Fruit fly (Drosophila melanogaster) whole organism, prepupa: Measurements from ENCODE around the gene CG14961.

Experiments
- Blimp-1 ChIP-seq: fragments of 200-800 bp; sonication (Bioruptor generic); optimal IDR thresholded peaks from 3 replicates; lab custom pipeline; 2017; ENCODE audit warnings: missing biosample characterization, missing genetic modification characterization, mild to moderate bottlenecking, moderate library complexity, missing genetic modification reagents
- CG10631 ChIP-seq: fragments of 200-800 bp; sonication (Bioruptor generic); optimal IDR thresholded peaks from 2 replicates; lab custom pipeline; 2016; ENCODE audit warnings: missing biosample characterization, missing genetic modification characterization
- CG10669 ChIP-seq: fragments of 200-800 bp; sonication (Bioruptor generic); optimal IDR thresholded peaks from 3 replicates; lab custom pipeline; 2018; ENCODE audit warnings: missing biosample characterization, mild to moderate bottlenecking, missing genetic modification characterization, moderate library complexity
- CG11294 ChIP-seq: fragments of 200-800 bp; sonication (Bioruptor generic); IDR thresholded peaks from 2 replicates; pipeline ENCODE4 v1.3.6; 2022; ENCODE audit warnings: missing biosample characterization, missing genetic modification characterization
- CG15336 ChIP-seq: fragments of 200-800 bp; sonication (Bioruptor generic); IDR thresholded peaks from 2 replicates; pipeline ENCODE4 v1.3.6; 2022; ENCODE audit warnings: missing biosample characterization, missing genetic modification characterization
- CG1621 ChIP-seq: fragments of 200-800 bp; sonication (Bioruptor generic); optimal IDR thresholded peaks from 3 replicates; lab custom pipeline; 2018; ENCODE audit warnings: missing biosample characterization, mild to moderate bottlenecking, missing genetic modification characterization
- CG16779 ChIP-seq: fragments of 200-800 bp; sonication (Bioruptor generic); optimal IDR thresholded peaks from 3 replicates; lab custom pipeline; 2017; ENCODE audit warnings: missing biosample characterization, mild to moderate bottlenecking, missing genetic modification characterization
- CG3032 ChIP-seq: fragments of 200-800 bp; optimal IDR thresholded peaks from 2 replicates; lab custom pipeline; 2019; ENCODE audit warnings: missing biosample characterization, mild to moderate bottlenecking, missing genetic modification characterization, moderate library complexity
- CG31627 ChIP-seq: fragments of 200-800 bp; sonication (Bioruptor generic); optimal IDR thresholded peaks from 3 replicates; lab custom pipeline; 2016; ENCODE audit warnings: missing biosample characterization, missing genetic modification characterization
- CG32006 ChIP-seq: fragments of 200-800 bp; sonication (Bioruptor generic); optimal IDR thresholded peaks from 3 replicates; lab custom pipeline; 2017; ENCODE audit warnings: missing biosample characterization, mild to moderate bottlenecking, missing genetic modification characterization
- CG3919 ChIP-seq: fragments of 200-800 bp; sonication (Bioruptor generic); optimal IDR thresholded peaks from 3 replicates; lab custom pipeline; 2016; ENCODE audit warnings: missing biosample characterization, missing genetic modification characterization
- CG4318 ChIP-seq: fragments of 200-800 bp; sonication (Bioruptor generic); optimal IDR thresholded peaks from 3 replicates; lab custom pipeline; 2017; ENCODE audit warnings: missing biosample characterization, mild to moderate bottlenecking, missing genetic modification characterization
- CG6792 ChIP-seq: fragments of 200-800 bp; sonication (Bioruptor generic); optimal IDR thresholded peaks from 3 replicates; lab custom pipeline; 2016; ENCODE audit warnings: missing biosample characterization, missing genetic modification characterization
- CG6808 ChIP-seq: fragments of 200-800 bp; sonication (Bioruptor generic); optimal IDR thresholded peaks from 3 replicates; lab custom pipeline; 2017; ENCODE audit warnings: missing biosample characterization, missing genetic modification characterization, mild to moderate bottlenecking, moderate library complexity, missing genetic modification reagents
- CG6854 ChIP-seq: fragments of 200-800 bp; sonication (Bioruptor generic); optimal IDR thresholded peaks from 2 replicates; lab custom pipeline; 2017; ENCODE audit warnings: missing biosample characterization, mild to moderate bottlenecking, missing genetic modification characterization
- CG7368 ChIP-seq: fragments of 200-800 bp; sonication (Bioruptor generic); optimal IDR thresholded peaks from 3 replicates; lab custom pipeline; 2016; ENCODE audit warnings: missing biosample characterization, missing genetic modification characterization
- CG8119 ChIP-seq: fragments of 200-800 bp; sonication (Bioruptor generic); IDR thresholded peaks from 3 replicates; pipeline ENCODE4 v1.3.6; 2022; ENCODE audit warnings: missing biosample characterization, missing genetic modification characterization
- CG8632 ChIP-seq: fragments of 200-800 bp; sonication (Bioruptor generic); optimal IDR thresholded peaks from 3 replicates; lab custom pipeline; 2016; ENCODE audit warnings: missing biosample characterization, missing genetic modification characterization
- CG9139 ChIP-seq: fragments of 200-800 bp; sonication (Bioruptor generic); optimal IDR thresholded peaks from 3 replicates; lab custom pipeline; 2017; ENCODE audit warnings: missing biosample characterization, mild to moderate bottlenecking, missing genetic modification characterization
- Eip75B ChIP-seq: fragments of 200-800 bp; sonication (Bioruptor generic); optimal IDR thresholded peaks from 3 replicates; lab custom pipeline; 2016; ENCODE audit warnings: missing biosample characterization, missing genetic modification characterization
- Eip78C ChIP-seq: fragments of 200-800 bp; sonication (Bioruptor generic); peaks from one replicate; lab custom pipeline; 2016; ENCODE audit warnings: missing biosample characterization, missing genetic modification characterization
- Ets21C ChIP-seq: fragments of 200-800 bp; sonication (Bioruptor generic); optimal IDR thresholded peaks from 3 replicates; lab custom pipeline; 2016; ENCODE audit warnings: missing biosample characterization, missing genetic modification characterization
- Ets96B ChIP-seq: fragments of 200-800 bp; optimal IDR thresholded peaks from 2 replicates; lab custom pipeline; 2019; ENCODE audit warnings: missing biosample characterization, mild to moderate bottlenecking, missing genetic modification characterization, moderate library complexity
- Gug ChIP-seq: fragments of 200-800 bp; sonication (Bioruptor generic); IDR thresholded peaks from 2 replicates; pipeline ENCODE4 v1.3.6; 2022; ENCODE audit warnings: missing biosample characterization, missing genetic modification characterization
- Hr38 ChIP-seq: sonication (Bioruptor generic); optimal IDR thresholded peaks from 2 replicates; lab custom pipeline; 2016; ENCODE audit warnings: missing biosample characterization, missing genetic modification characterization
- Hr39 ChIP-seq: fragments of 200-800 bp; sonication (Bioruptor generic); optimal IDR thresholded peaks from 2 replicates; lab custom pipeline; 2016; ENCODE audit warnings: missing biosample characterization, missing genetic modification characterization
- Met ChIP-seq: fragments of 200-800 bp; sonication (Bioruptor generic); optimal IDR thresholded peaks from 3 replicates; lab custom pipeline; 2016; ENCODE audit warnings: missing biosample characterization, missing genetic modification characterization
- OdsH ChIP-seq: fragments of 200-800 bp; sonication (Bioruptor generic); optimal IDR thresholded peaks from 3 replicates; lab custom pipeline; 2016; ENCODE audit warnings: missing biosample characterization, missing genetic modification characterization
- Smox ChIP-seq: fragments of 200-800 bp; sonication (Bioruptor generic); optimal IDR thresholded peaks from 3 replicates; lab custom pipeline; 2016; ENCODE audit warnings: missing biosample characterization, missing genetic modification characterization
- Sox102F ChIP-seq: fragments of 200-800 bp; sonication (Bioruptor generic); optimal IDR thresholded peaks from 2 replicates; lab custom pipeline; 2016; ENCODE audit warnings: missing biosample characterization, mild to moderate bottlenecking, missing genetic modification characterization
- Sox15 ChIP-seq: fragments of 200-800 bp; sonication (Bioruptor generic); optimal IDR thresholded peaks from 3 replicates; lab custom pipeline; 2016; ENCODE audit warnings: missing biosample characterization, missing genetic modification characterization
- achi ChIP-seq: fragments of 200-800 bp; sonication (Bioruptor generic); optimal IDR thresholded peaks from 3 replicates; lab custom pipeline; 2016; ENCODE audit warnings: missing biosample characterization, missing genetic modification characterization
- acj6 ChIP-seq: fragments of 200-800 bp; sonication (Bioruptor generic); optimal IDR thresholded peaks from 3 replicates; lab custom pipeline; 2016; ENCODE audit warnings: missing biosample characterization, missing genetic modification characterization
- dac ChIP-seq: fragments of 200-800 bp; sonication (Bioruptor generic); optimal IDR thresholded peaks from 2 replicates; lab custom pipeline; 2017; ENCODE audit warnings: missing biosample characterization, mild to moderate bottlenecking, missing genetic modification characterization
- dsx ChIP-seq: fragments of 200-800 bp; optimal IDR thresholded peaks from 3 replicates; lab custom pipeline; 2019; ENCODE audit warnings: missing biosample characterization, mild to moderate bottlenecking, missing genetic modification characterization, moderate library complexity; ENCODE audit not compliant: poor library complexity, severe bottlenecking
- eg ChIP-seq: fragments of 200-800 bp; sonication (Bioruptor generic); IDR thresholded peaks from 3 replicates; pipeline ENCODE4 v1.3.6; 2022; ENCODE audit warnings: missing biosample characterization, missing genetic modification characterization
- esn ChIP-seq: fragments of 200-800 bp; sonication (Bioruptor generic); optimal IDR thresholded peaks from 2 replicates; lab custom pipeline; 2016; ENCODE audit warnings: missing biosample characterization, mild to moderate bottlenecking, missing genetic modification characterization, moderate library complexity
- fd85E ChIP-seq: fragments of 200-800 bp; sonication (Bioruptor generic); optimal IDR thresholded peaks from 3 replicates; lab custom pipeline; 2016; ENCODE audit warnings: missing biosample characterization, missing genetic modification characterization
- fkh ChIP-seq: fragments of 200-800 bp; sonication (Bioruptor generic); optimal IDR thresholded peaks from 3 replicates; lab custom pipeline; 2017; ENCODE audit warnings: missing biosample characterization, mild to moderate bottlenecking, missing genetic modification characterization, moderate library complexity
- lz ChIP-seq: fragments of 200-800 bp; sonication (Bioruptor generic); optimal IDR thresholded peaks from 3 replicates; lab custom pipeline; 2016; ENCODE audit warnings: missing biosample characterization, missing genetic modification characterization
- pdm3 ChIP-seq: fragments of 200-800 bp; sonication (Bioruptor generic); optimal IDR thresholded peaks from 3 replicates; lab custom pipeline; 2016; ENCODE audit warnings: missing biosample characterization, missing genetic modification characterization
- salr ChIP-seq, 2 experiments: fragments of 200-800 bp; sonication (Bioruptor generic); optimal IDR thresholded peaks; 3 replicates each; lab custom pipeline; 2016 to 2018; ENCODE audit warnings: missing biosample characterization in 2 of 2, missing genetic modification characterization in 2 of 2, mild to moderate bottlenecking in 1 of 2
- spab ChIP-seq: fragments of 200-800 bp; sonication (Bioruptor generic); optimal IDR thresholded peaks from 2 replicates; lab custom pipeline; 2017; ENCODE audit warnings: missing biosample characterization, mild to moderate bottlenecking, missing genetic modification characterization, missing genetic modification reagents
- ss ChIP-seq, 2 experiments: fragments of 200-800 bp; sonication (Bioruptor generic); optimal IDR thresholded peaks; 2 replicates in 1 of 2; 3 replicates in 1 of 2; lab custom pipeline; 2017 to 2018; ENCODE audit warnings: mild to moderate bottlenecking in 2 of 2, missing biosample characterization in 2 of 2, missing genetic modification characterization in 2 of 2, moderate library complexity in 1 of 2
- svp ChIP-seq: fragments of 200-800 bp; sonication (Bioruptor generic); peaks from one replicate; lab custom pipeline; 2016; ENCODE audit warnings: missing biosample characterization, missing genetic modification characterization
- topi ChIP-seq: fragments of 200-800 bp; sonication (Bioruptor generic); optimal IDR thresholded peaks from 3 replicates; lab custom pipeline; 2016; ENCODE audit warnings: missing biosample characterization, missing genetic modification characterization
- vri ChIP-seq: fragments of 200-800 bp; sonication (Bioruptor generic); optimal IDR thresholded peaks from 3 replicates; lab custom pipeline; 2016; ENCODE audit warnings: missing biosample characterization, mild to moderate bottlenecking, missing genetic modification characterization

CG14961 gene

DNA sequence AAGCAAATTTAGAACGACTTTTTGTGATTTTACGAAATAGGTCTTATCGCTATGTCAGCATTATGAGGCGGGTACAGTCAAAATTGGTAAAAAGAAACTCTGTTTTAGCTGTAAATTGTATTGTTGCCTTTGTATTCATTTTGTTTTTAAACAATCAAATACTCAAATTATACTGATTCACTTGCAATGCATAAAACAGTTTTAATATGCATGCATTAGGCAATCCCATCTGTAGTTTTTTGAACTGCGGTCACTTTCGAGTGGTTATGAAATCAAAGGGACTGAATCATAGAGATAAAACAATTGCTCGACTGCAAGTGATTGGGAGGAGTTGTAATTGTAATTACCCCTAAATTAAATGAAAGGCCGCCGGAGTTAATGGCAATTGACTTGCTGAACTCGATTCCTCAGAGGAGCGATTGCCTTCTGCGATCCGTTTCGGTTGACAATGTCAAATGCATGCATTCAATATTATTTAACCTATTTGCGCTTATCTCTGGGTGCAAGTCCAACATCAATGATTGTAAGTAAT lies 9.9 kb downstream of the CG14961 start:
- TF ChIP-seq fkh: no peak
- TF ChIP-seq Met (GFP tag; lab: Kevin White, UChicago): peak; percentile 37
- TF ChIP-seq Hr39: peak; percentile 39
- TF ChIP-seq esn: peak; percentile 6
- TF ChIP-seq CG31627 (GFP tag; lab: Kevin White, UChicago): no peak
- TF ChIP-seq vri (GFP tag; lab: Kevin White, UChicago): peak; percentile 65
- TF ChIP-seq topi (GFP tag; lab: Kevin White, UChicago): no peak
- TF ChIP-seq CG8119: no peak
- peak; percentile 94 for TF ChIP-seq svp (GFP tag; lab: Kevin White, UChicago)

DNA sequence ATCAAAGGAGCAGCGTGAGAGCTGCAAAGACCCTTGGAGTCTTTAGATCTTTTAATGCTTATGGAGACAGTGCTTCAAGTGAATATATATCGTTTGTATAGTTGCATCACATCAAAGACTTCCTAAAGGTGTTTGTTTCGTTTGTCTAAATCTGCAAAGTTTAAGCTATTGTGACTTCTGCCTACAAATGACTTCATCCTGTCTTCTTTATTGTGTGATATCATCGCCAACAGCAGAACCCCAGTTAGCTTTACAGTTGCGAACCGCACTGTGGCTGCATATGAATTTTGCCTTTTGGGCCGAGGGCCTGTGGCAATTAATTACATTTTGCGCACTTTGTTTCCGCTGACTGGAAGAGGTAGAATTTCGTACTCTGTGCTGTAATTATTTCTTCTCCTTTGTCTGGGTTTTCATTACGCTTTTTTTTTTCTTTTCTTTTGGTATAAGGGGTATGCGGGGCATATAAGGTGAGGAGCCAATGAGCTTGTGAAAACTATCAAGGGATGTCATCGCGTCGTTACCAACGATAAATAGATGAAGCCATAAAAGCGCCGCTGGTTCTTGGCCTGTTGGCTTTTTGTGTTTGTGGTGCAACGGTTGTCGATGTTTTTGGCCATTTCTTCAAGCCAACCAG lies 12.6 kb downstream of the CG14961 start:
- TF ChIP-seq CG8119 (peak; percentile 44; the same call in 2 of the 3 replicates), fd85E (GFP tag; lab: Kevin White, UChicago) (peak; percentile 24), CG6792 (peak; percentile 77), Ets96B (peak; percentile 70), Hr38 (GFP tag; lab: Kevin White, UChicago) (no peak), Blimp-1 (GFP tag; lab: Kevin White, UChicago) (peak; percentile 23), Gug (GFP tag; lab: Robert Waterston, UW) (peak; percentile 28; the same call in 1 of the 2 replicates), vri (GFP tag; lab: Kevin White, UChicago) (peak; percentile 79), Smox (GFP tag; lab: Kevin White, UChicago) (peak; percentile 79), CG8632 (GFP tag; lab: Kevin White, UChicago) (peak; percentile 71), pdm3 (GFP tag; lab: Kevin White, UChicago) (peak; percentile 73), Ets21C (GFP tag; lab: Kevin White, UChicago) (peak; percentile 72), Met (GFP tag; lab: Kevin White, UChicago) (peak; percentile 86), CG3919 (peak; percentile 52), CG6808 (GFP tag; lab: Kevin White, UChicago) (peak; percentile 53), CG15336 (GFP tag; lab: Robert Waterston, UW) (peak; percentile 57), CG7368 (GFP tag; lab: Kevin White, UChicago) (peak; percentile 36), CG3032 (tag; lab: Kevin White, UChicago) (peak; percentile 58), CG10631 (GFP tag; lab: Kevin White, UChicago) (peak; percentile 71), spab (GFP tag; lab: Kevin White, UChicago) (peak; percentile 57), CG4318 (GFP tag; lab: Kevin White, UChicago) (no peak), Eip75B (GFP tag; lab: Kevin White, UChicago) (peak; percentile 79), acj6 (GFP tag; lab: Kevin White, UChicago) (peak; percentile 73), eg (no peak), CG11294 (GFP tag; lab: Robert Waterston, UW) (no peak), svp (GFP tag; lab: Kevin White, UChicago) (peak; percentile 89), CG16779 (peak; percentile 15), CG6854 (GFP tag; lab: Kevin White, UChicago) (peak; percentile 64), CG10669 (peak; percentile 62), CG9139 (GFP tag; lab: Kevin White, UChicago) (no peak), CG32006 (peak; percentile 23), dsx (GFP tag; lab: Kevin White, UChicago) (peak; percentile 84), CG1621 (tag; lab: Kevin White, UChicago) (peak; percentile 71), Sox15 (GFP tag; lab: Kevin White, UChicago) (peak; percentile 53), Hr39 (peak; percentile 82), ss (GFP tag; optimal IDR thresholded peaks at IDR 0.05; lab: Kevin White, UChicago) (peak; percentile 34 to 57), salr (GFP tag; optimal IDR thresholded peaks at IDR 0.05; lab: Kevin White, UChicago) (peak; percentile 30 to 40), Sox102F (GFP tag; lab: Kevin White, UChicago) (peak; percentile 86), lz (peak; percentile 78), topi (GFP tag; lab: Kevin White, UChicago) (peak; percentile 75), OdsH (peak; percentile 57), achi (GFP tag; lab: Kevin White, UChicago) (peak; percentile 50), CG31627 (GFP tag; lab: Kevin White, UChicago) (peak; percentile 85), dac (GFP tag; lab: Kevin White, UChicago) (no peak), Eip78C (GFP tag; lab: Kevin White, UChicago) (peak; percentile 91), esn (peak; percentile 82)
